Fruit fly (Drosophila melanogaster) whole organism, larva: ENCODE results near the gene CG44836.

Source experiments
- noc ChIP-seq: fragments of 200-800 bp; sonication (Bioruptor generic); optimal IDR thresholded peaks from 3 replicates; lab custom pipeline; 2019; ENCODE audit warnings: missing biosample characterization, mild to moderate bottlenecking, missing genetic modification characterization, moderate library complexity

CG44836 gene

DNA sequence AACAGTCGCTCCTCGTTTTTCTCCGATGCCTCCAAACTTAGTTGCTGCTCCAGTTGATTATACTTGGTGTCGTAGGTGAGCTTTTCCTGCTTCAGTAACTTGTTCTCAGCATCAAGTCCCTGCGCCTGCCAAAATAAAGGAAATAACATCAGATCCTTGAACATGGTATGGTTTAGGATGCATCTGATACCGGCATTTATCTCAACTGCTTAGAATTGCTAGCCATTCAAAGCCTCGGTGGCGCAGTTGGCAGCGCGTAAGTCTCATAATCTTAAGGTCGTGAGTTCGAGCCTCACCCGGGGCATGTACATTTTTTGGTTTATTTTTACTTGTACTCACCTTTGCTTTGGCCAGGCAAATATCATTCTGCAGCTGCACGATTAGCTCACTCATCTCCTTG lies 50.4 kb downstream of the CG44836 start:
- no peak for TF ChIP-seq noc

DNA sequence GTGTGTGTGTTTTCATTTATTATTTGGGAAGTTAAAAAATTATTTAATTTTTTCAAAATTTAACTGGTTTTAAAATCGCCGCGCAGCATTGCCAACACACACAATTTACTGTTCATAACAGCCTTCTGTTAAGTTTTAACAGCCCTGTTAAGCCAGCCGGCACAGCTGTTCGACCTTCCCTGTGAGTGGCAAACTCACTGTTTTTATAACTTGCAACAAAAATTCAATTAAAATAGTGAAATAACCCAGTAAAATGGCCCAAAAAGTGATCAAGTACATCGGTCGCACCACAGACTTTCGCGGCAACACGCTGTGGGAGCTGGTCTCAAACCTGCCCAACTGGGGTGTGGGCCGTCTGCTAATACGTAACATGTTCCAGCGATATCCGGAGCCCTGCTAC lies 52.2 kb downstream of the CG44836 start, which contains the start of gene mRpS34:
mRpS34 (plus strand) TSS at position 161 of the 400 bp plus-strand sequence.
- TF ChIP-seq noc: no peak

- TF ChIP-seq noc: no peak
These were observed 54.1 kb downstream of the CG44836 start, which contains the start of gene CG33257 for dm6 chr3L:16346023-16346422. Gene CG33257, plus strand, starts transcription at chr3L:16346323.
